Fruit fly (Drosophila melanogaster) whole organism: ENCODE measurements around the gene Os-C.

Experiments used
- CG8478 ChIP-seq: fragments of >200 bp; optimal IDR thresholded peaks from 2 replicates; lab custom pipeline; 2018; ENCODE audit warnings: inconsistent platforms
- Dll ChIP-seq: fragments of >200 bp; optimal IDR thresholded peaks from 2 replicates; lab custom pipeline; 2017
- EcR ChIP-seq, 2 experiments: fragments of >200 bp; optimal IDR thresholded peaks; 2 replicates each; lab custom pipeline; 2017; ENCODE audit warnings: missing biosample characterization in 2 of 2, missing genetic modification characterization in 2 of 2, missing genetic modification reagents in 2 of 2
- pan ChIP-seq: fragments of >200 bp; optimal IDR thresholded peaks from 2 replicates; lab custom pipeline; 2017
- psq ChIP-seq: fragments of >200 bp; optimal IDR thresholded peaks from 2 replicates; lab custom pipeline; 2017
- usp ChIP-seq: fragments of >200 bp; optimal IDR thresholded peaks from 2 replicates; lab custom pipeline; 2017; ENCODE audit warnings: missing biosample characterization, missing genetic modification characterization, mixed read lengths

The Os-C gene

dm6 chr3R:7964751-7965319, 13.9 kb upstream of the Os-C start:
- no peak for TF ChIP-seq psq (lab: Kevin White, UChicago)
- TF ChIP-seq CG8478 (lab: Kevin White, UChicago), result no peak

dm6 chr3R:7966544-7967264, 12.1 kb upstream of the Os-C start:
- TF ChIP-seq Dll (lab: Kevin White, UChicago), result no peak
- no peak for TF ChIP-seq EcR (GFP tag; optimal IDR thresholded peaks at IDR 0.05; lab: Kevin White, UChicago)
- no peak for TF ChIP-seq CG8478 (lab: Kevin White, UChicago)
- TF ChIP-seq pan, result no peak
- no peak for TF ChIP-seq psq (lab: Kevin White, UChicago)

DNA sequence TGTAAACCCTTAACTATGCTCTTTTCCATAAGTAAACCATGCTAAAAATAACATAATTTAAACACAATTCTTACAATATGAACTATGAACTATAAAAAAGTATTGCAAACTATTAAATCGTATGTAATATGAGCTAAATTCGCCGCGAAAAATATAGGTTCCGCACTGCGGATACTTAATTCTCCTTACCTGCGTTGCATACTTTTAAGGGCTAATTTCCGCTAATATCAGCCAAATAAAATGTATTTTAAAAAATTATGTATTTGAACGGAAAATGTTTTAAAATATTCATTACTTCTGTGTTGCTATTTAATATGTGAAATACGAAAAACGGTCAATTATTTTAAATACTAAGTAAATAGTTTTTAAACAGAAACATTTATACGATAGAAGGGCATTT, 11.4 kb upstream of the Os-C start, which contains the start of gene dsx:
Gene dsx, minus strand, starts transcription at position 62 of the 400 bp plus-strand sequence.
- TF ChIP-seq Dll (lab: Kevin White, UChicago), result no peak
- no peak for TF ChIP-seq pan
- no peak for TF ChIP-seq usp
- no peak for TF ChIP-seq psq (lab: Kevin White, UChicago)
- TF ChIP-seq EcR (GFP tag; optimal IDR thresholded peaks at IDR 0.05; lab: Kevin White, UChicago), result no peak
- TF ChIP-seq CG8478 (lab: Kevin White, UChicago), result no peak

DNA sequence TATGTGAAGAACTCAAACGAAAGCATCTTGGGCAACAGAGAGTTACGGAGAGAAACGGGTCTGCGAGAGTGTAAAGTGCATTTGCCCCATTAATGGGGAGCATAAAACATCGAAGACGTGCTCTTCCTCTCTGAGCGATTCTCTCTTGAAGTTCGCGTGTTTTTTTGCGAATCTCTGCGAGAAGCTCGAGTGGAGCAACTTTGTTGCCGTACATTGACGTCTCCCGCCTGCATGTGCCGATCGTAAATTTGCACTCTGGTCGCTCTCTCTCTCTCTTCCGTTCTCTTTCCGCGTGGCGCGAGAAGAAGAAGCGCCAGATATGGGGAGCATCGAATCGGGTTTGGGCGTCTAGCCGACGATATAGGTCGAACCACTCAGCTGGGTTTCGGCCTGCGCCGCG, 11.0 kb upstream of the Os-C start:
- TF ChIP-seq CG8478 (lab: Kevin White, UChicago) (no peak), usp (no peak), pan (no peak), Dll (lab: Kevin White, UChicago) (peak; percentile 89), EcR (GFP tag; optimal IDR thresholded peaks at IDR 0.05; lab: Kevin White, UChicago) (peak in 1 of 2 experiments; percentile 88), psq (lab: Kevin White, UChicago) (no peak)

DNA sequence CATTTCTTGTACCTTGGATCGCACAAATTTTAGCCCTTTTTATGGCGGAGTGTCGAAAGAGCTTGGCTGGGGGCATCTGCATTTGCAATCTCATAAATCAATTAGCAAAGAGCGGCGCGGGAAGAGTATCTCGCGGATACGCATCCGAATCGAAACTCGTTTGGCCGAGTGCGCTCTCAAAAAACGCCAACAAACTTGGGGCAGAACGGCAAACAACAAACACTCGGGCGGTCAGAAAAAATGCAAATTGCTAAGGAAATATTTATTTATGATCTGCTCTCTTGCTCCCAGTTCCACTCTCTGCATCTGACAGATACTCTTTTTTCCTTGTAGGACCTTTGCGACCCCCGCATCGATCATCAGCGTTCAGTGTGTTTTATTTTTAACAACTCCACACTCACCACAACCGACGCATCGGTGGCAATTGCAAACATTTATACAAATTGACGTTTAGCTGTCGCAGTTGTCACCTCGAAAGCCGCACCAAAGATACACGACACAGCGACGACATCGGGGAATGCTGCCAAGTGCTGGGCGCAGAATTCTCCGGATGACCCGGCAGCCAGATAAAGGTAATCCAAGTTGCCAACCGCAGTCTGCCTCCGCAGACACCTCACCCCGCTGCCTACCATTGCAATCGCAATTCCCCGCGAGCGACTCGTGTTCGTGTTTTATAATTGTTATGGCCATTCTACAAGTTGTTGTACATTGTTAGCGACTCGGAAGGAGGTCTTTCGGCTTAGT, 9.6 kb upstream of the Os-C start:
- TF ChIP-seq Dll (lab: Kevin White, UChicago) (no peak), psq (lab: Kevin White, UChicago) (no peak), CG8478 (lab: Kevin White, UChicago) (no peak), EcR (GFP tag; optimal IDR thresholded peaks at IDR 0.05; lab: Kevin White, UChicago) (no peak), pan (no peak), usp (no peak)

DNA sequence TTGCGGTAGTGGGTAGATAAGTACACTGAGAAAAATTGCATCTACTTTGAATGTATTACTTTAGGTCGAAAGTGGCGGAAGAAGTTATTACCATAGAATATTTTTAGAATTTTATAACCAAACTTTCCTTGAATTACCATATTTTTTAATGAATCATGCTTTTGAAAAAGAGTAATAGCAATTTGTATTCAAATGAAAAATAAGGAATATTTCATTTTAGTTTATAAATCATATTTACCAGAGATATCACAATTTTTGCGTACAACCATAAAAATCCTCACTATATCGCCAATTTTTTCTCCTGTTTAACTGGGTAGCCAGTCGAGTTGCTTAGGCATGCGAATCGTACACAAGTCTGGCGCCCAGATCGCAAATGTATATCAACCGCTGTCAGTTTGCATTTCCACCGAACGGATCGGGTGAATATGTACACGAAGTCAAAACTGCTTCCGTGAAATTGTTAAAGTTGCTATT, 9.0 kb upstream of the Os-C start:
- TF ChIP-seq EcR (GFP tag; optimal IDR thresholded peaks at IDR 0.05; lab: Kevin White, UChicago), result no peak
- TF ChIP-seq CG8478 (lab: Kevin White, UChicago), result no peak
- no peak for TF ChIP-seq Dll (lab: Kevin White, UChicago)
- no peak for TF ChIP-seq pan
- TF ChIP-seq psq (lab: Kevin White, UChicago), result no peak
- no peak for TF ChIP-seq usp

dm6 chr3R:7970640-7971039, 8.1 kb upstream of the Os-C start:
- TF ChIP-seq Dll (lab: Kevin White, UChicago) (peak; percentile 3), EcR (GFP tag; optimal IDR thresholded peaks at IDR 0.05; lab: Kevin White, UChicago) (no peak)

DNA sequence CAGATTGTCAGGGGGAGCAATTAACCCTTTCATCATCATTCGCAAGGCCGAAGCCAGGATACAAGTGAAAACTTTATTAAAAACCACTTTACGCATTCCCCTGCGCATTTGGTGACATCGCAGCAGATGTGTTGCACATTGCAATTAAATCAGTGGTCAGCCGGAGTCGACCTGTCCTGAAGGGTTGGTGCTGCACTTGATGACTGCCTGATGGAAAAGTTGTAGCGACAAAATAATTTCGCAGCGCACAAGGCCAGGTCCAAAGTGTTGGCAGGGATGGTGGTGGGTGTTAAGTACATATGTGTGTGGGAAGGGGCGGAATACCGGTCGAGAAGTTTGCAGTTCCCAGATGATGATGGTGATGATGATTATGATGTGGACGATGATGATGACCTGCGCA, 6.6 kb upstream of the Os-C start:
- no peak for TF ChIP-seq Dll (lab: Kevin White, UChicago)
- TF ChIP-seq psq (lab: Kevin White, UChicago), result no peak
- TF ChIP-seq pan, result no peak
- no peak for TF ChIP-seq CG8478 (lab: Kevin White, UChicago)
- no peak for TF ChIP-seq usp
- TF ChIP-seq EcR (GFP tag; optimal IDR thresholded peaks at IDR 0.05; lab: Kevin White, UChicago), result no peak

DNA sequence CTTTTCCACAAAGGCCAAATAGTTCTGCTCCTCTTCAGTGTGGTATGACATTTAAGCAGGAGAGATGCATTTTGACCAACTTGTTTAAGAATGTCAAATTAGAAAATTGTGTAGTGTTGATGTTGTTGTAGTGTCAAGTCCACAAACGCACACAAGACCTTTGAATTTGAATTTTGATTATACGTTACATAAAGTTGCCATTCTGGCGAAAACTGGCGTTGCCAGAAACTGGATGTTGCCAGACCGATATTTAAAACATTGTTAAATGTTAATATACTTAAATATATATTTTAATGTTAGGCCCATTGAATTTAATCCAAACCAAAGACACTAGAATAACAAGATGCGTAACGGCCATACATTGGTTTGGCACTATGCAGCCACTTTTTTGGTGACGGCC, 5.7 kb upstream of the Os-C start:
- TF ChIP-seq pan, result no peak
- no peak for TF ChIP-seq usp
- no peak for TF ChIP-seq EcR (GFP tag; optimal IDR thresholded peaks at IDR 0.05; lab: Kevin White, UChicago)
- no peak for TF ChIP-seq psq (lab: Kevin White, UChicago)
- no peak for TF ChIP-seq Dll (lab: Kevin White, UChicago)
- no peak for TF ChIP-seq CG8478 (lab: Kevin White, UChicago)

DNA sequence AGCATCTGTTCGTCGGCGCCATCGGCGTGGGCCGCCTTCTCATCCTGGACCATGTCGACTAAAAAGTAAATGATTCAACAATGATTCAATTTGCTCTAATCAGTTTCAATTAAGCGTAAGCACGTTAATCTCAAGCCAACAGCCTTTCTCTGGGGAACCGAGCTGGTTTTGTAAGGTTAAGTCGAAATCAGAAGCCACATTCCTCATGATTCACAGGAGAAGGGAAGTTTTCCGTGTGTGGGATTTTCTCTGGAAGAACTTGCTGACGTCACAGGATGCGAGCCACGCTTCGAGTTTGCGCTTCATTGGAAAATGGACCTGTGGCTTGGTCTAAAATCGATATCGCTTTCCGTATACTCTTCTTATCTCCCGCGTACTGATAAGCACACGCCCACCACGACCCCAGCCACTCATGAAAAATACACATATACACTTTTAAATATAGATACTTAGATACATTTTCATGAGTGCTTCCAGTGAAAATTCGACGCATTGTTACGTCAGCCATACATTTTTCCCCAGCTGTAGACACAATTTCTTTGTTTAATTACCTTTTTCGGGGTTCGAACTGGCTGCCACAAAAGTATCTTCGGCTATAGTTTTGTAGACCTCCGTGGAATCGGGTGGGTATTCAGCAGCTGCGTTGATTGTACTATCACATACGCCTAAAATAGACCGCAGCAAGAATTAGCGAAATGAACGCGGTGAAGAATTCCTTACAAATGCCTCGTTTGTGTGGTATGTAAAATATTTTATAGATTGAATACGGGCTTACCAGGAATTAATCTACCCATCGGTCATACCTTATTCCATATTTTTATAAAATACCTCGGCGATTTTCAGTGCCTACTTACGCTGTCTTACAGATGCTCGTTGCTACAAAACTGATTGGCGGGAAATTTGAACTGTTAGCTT, 1.5 kb upstream of the Os-C start:
- TF ChIP-seq Dll (lab: Kevin White, UChicago) (no peak), psq (lab: Kevin White, UChicago) (no peak), CG8478 (lab: Kevin White, UChicago) (no peak), usp (no peak), pan (no peak), EcR (GFP tag; optimal IDR thresholded peaks at IDR 0.05; lab: Kevin White, UChicago) (no peak)

dm6 chr3R:7980222-7980621, 1.5 kb downstream of the Os-C start, which contains the start of gene Sfp84E:
Gene Sfp84E, minus strand, starts transcription at chr3R:7980322.
- TF ChIP-seq Dll (lab: Kevin White, UChicago) (no peak), usp (no peak), CG8478 (lab: Kevin White, UChicago) (no peak), pan (no peak), psq (lab: Kevin White, UChicago) (no peak), EcR (GFP tag; optimal IDR thresholded peaks at IDR 0.05; lab: Kevin White, UChicago) (no peak)
